Fruit fly (Drosophila melanogaster) whole organism, embryonic: ENCODE data around the gene Gnf1.

Experiments used
- ATbp ChIP-seq: fragments of 200-800 bp; sonication (Bioruptor generic); optimal IDR thresholded peaks from 2 replicates; lab custom pipeline; 2017; ENCODE audit warnings: missing biosample characterization, mild to moderate bottlenecking, missing genetic modification characterization, missing genetic modification reagents
- Adf1 ChIP-seq: fragments of 200-800 bp; sonication (Bioruptor generic); IDR thresholded peaks from 2 replicates; pipeline ENCODE4 v1.3.6; 2022; ENCODE audit warnings: missing biosample characterization, missing genetic modification characterization
- Aef1 ChIP-seq: fragments of 200-800 bp; sonication (Bioruptor generic); IDR thresholded peaks from 3 replicates; pipeline ENCODE4 v1.3.6; 2022; ENCODE audit warnings: missing biosample characterization, missing genetic modification characterization
- Atf3 ChIP-seq: fragments of 200-800 bp; sonication (Bioruptor generic); optimal IDR thresholded peaks from 3 replicates; lab custom pipeline; 2016; ENCODE audit warnings: missing biosample characterization, missing genetic modification characterization
- BtbVII ChIP-seq: fragments of 200-800 bp; sonication (Bioruptor generic); optimal IDR thresholded peaks from 3 replicates; lab custom pipeline; 2017; ENCODE audit warnings: missing biosample characterization, mild to moderate bottlenecking, missing genetic modification characterization
- CG12769 ChIP-seq: fragments of 200-800 bp; sonication (Bioruptor generic); optimal IDR thresholded peaks from 2 replicates; lab custom pipeline; 2019; ENCODE audit warnings: missing biosample characterization, mild to moderate bottlenecking, missing genetic modification characterization, moderate library complexity
- CG13296 ChIP-seq: fragments of 200-800 bp; sonication (Bioruptor generic); optimal IDR thresholded peaks from 3 replicates; lab custom pipeline; 2018; ENCODE audit warnings: missing biosample characterization, mild to moderate bottlenecking, missing genetic modification characterization
- CG14667 ChIP-seq: fragments of 200-800 bp; sonication (Bioruptor generic); IDR thresholded peaks from 2 replicates; pipeline ENCODE4 v1.3.6; 2022; ENCODE audit warnings: missing biosample characterization, missing genetic modification characterization
- CG15269 ChIP-seq: fragments of 200-800 bp; sonication (Bioruptor generic); optimal IDR thresholded peaks from 2 replicates; lab custom pipeline; 2018; ENCODE audit warnings: missing biosample characterization, mild to moderate bottlenecking, missing genetic modification characterization, moderate library complexity
- CG1529 ChIP-seq: fragments of 200-800 bp; sonication (Bioruptor generic); optimal IDR thresholded peaks from 3 replicates; lab custom pipeline; 2018; ENCODE audit warnings: missing biosample characterization, missing genetic modification characterization
- CG18011 ChIP-seq: fragments of 200-800 bp; sonication (Bioruptor generic); optimal IDR thresholded peaks from 2 replicates; lab custom pipeline; 2017; ENCODE audit warnings: missing biosample characterization, missing genetic modification characterization, mild to moderate bottlenecking, moderate library complexity, missing genotype
- CG2678 ChIP-seq: fragments of 200-800 bp; sonication (Bioruptor generic); optimal IDR thresholded peaks from 3 replicates; lab custom pipeline; 2019; ENCODE audit warnings: missing biosample characterization, mild to moderate bottlenecking, missing genetic modification characterization, moderate library complexity
- CG31441 ChIP-seq: fragments of 200-800 bp; sonication (Bioruptor generic); IDR thresholded peaks from 2 replicates; pipeline ENCODE4 v1.3.6; 2022; ENCODE audit warnings: missing biosample characterization, missing genetic modification characterization
- CG3281 ChIP-seq: fragments of 200-800 bp; sonication (Bioruptor generic); optimal IDR thresholded peaks from 3 replicates; lab custom pipeline; 2017; ENCODE audit warnings: missing biosample characterization, mild to moderate bottlenecking, missing genetic modification characterization
- CG3838 ChIP-seq: fragments of 200-800 bp; sonication (Bioruptor generic); optimal IDR thresholded peaks from 3 replicates; lab custom pipeline; 2016; ENCODE audit warnings: missing biosample characterization, missing genetic modification characterization
- CG42726 ChIP-seq: fragments of 200-800 bp; sonication (Bioruptor generic); IDR thresholded peaks from 2 replicates; pipeline ENCODE4 v1.3.6; 2022; ENCODE audit warnings: missing biosample characterization, missing genetic modification characterization; ENCODE audit not compliant: partially characterized antibody
- CG4707 ChIP-seq: fragments of 200-800 bp; sonication (Bioruptor generic); optimal IDR thresholded peaks from 2 replicates; lab custom pipeline; 2018; ENCODE audit warnings: missing biosample characterization, mild to moderate bottlenecking, missing genetic modification characterization, moderate library complexity
- CG4820 ChIP-seq: fragments of 200-800 bp; sonication (Bioruptor generic); optimal IDR thresholded peaks from 3 replicates; lab custom pipeline; 2016; ENCODE audit warnings: missing biosample characterization, missing genetic modification characterization
- CG5953 ChIP-seq: fragments of 200-800 bp; sonication (Bioruptor generic); IDR thresholded peaks from 2 replicates; pipeline ENCODE4 v1.3.6; 2022; ENCODE audit warnings: missing biosample characterization, missing genetic modification characterization
- CG7556 ChIP-seq: fragments of 200-800 bp; sonication (Bioruptor generic); optimal IDR thresholded peaks from 2 replicates; lab custom pipeline; 2017; ENCODE audit warnings: missing biosample characterization, mild to moderate bottlenecking, missing genetic modification characterization
- Dll ChIP-seq: fragments of 200-800 bp; sonication (Bioruptor generic); IDR thresholded peaks from 4 replicates; pipeline ENCODE4 v1.3.6; 2022; ENCODE audit warnings: missing biosample characterization, missing genetic modification characterization; ENCODE audit not compliant: partially characterized antibody
- Dref ChIP-seq: fragments of 200-800 bp; sonication (Bioruptor generic); IDR thresholded peaks from 2 replicates; pipeline ENCODE4 v1.3.6; 2022; ENCODE audit warnings: missing biosample characterization, missing genetic modification characterization
- Fer2 ChIP-seq: fragments of 200-800 bp; sonication (Bioruptor generic); optimal IDR thresholded peaks from 2 replicates; lab custom pipeline; 2018; ENCODE audit warnings: missing biosample characterization, mild to moderate bottlenecking, missing genetic modification characterization, moderate library complexity
- HHEX ChIP-seq: fragments of 200-800 bp; sonication (Bioruptor generic); optimal IDR thresholded peaks from 3 replicates; lab custom pipeline; 2017; ENCODE audit warnings: missing biosample characterization, mild to moderate bottlenecking, missing genetic modification characterization, missing genetic modification reagents
- HLHmδ ChIP-seq: fragments of 200-800 bp; sonication (Bioruptor generic); optimal IDR thresholded peaks from 2 replicates; lab custom pipeline; 2018; ENCODE audit warnings: missing biosample characterization, mild to moderate bottlenecking, missing genetic modification characterization, moderate library complexity
- Ptx1 ChIP-seq: fragments of 200-800 bp; sonication (Bioruptor generic); IDR thresholded peaks from 2 replicates; pipeline ENCODE4 v1.3.6; 2022; ENCODE audit warnings: missing biosample characterization, missing genetic modification characterization
- Side ChIP-seq: fragments of 200-800 bp; sonication (Bioruptor generic); optimal IDR thresholded peaks from 2 replicates; lab custom pipeline; 2016; ENCODE audit warnings: missing biosample characterization, missing genetic modification characterization
- Sin3A ChIP-seq: fragments of >200 bp; optimal IDR thresholded peaks from 2 replicates; lab custom pipeline; 2018
- Stat92E ChIP-seq, 3 experiments: fragments of >200 bp in 2 of 3; fragments of 200-800 bp in 1 of 3; sonication (Bioruptor generic) in 1 of 3; optimal IDR thresholded peaks; 2 replicates each; lab custom pipeline; 2017 to 2019; ENCODE audit warnings: missing biosample characterization in 3 of 3, missing genetic modification characterization in 3 of 3, mild to moderate bottlenecking in 1 of 3, moderate library complexity in 1 of 3
- YL-1 ChIP-seq: fragments of 200-800 bp; sonication (Bioruptor generic); optimal IDR thresholded peaks from 3 replicates; lab custom pipeline; 2017; ENCODE audit warnings: missing biosample characterization, mild to moderate bottlenecking, missing genetic modification characterization
- abd-A ChIP-seq: fragments of 200-800 bp; sonication (Bioruptor generic); optimal IDR thresholded peaks from 3 replicates; lab custom pipeline; 2019; ENCODE audit warnings: missing biosample characterization, mild to moderate bottlenecking, missing genetic modification characterization, moderate library complexity
- bab2 ChIP-seq: fragments of 200-800 bp; sonication (Bioruptor generic); optimal IDR thresholded peaks from 2 replicates; lab custom pipeline; 2016; ENCODE audit warnings: missing biosample characterization, missing genetic modification characterization
- bsh ChIP-seq, 2 experiments: fragments of 200-800 bp; sonication (Bioruptor generic); optimal IDR thresholded peaks; 2 replicates each; lab custom pipeline; 2017 to 2018; ENCODE audit warnings: mild to moderate bottlenecking in 2 of 2, missing biosample characterization in 2 of 2, missing genetic modification characterization in 2 of 2, moderate library complexity in 1 of 2
- cad ChIP-seq: fragments of >200 bp; optimal IDR thresholded peaks from 2 replicates; lab custom pipeline; 2017; ENCODE audit warnings: missing biosample characterization, missing genetic modification characterization
- crp ChIP-seq, 2 experiments: fragments of 200-800 bp; sonication (Bioruptor generic); optimal IDR thresholded peaks; 2 replicates in 1 of 2; 3 replicates in 1 of 2; lab custom pipeline; 2017; ENCODE audit warnings: missing biosample characterization in 2 of 2, missing genetic modification characterization in 2 of 2, mild to moderate bottlenecking in 1 of 2, moderate library complexity in 1 of 2
- da ChIP-seq: fragments of 200-800 bp; sonication (Bioruptor generic); optimal IDR thresholded peaks from 2 replicates; lab custom pipeline; 2016; ENCODE audit warnings: missing biosample characterization, missing genetic modification characterization
- dmrt99B ChIP-seq: fragments of 200-800 bp; sonication (Bioruptor generic); optimal IDR thresholded peaks from 2 replicates; lab custom pipeline; 2018; ENCODE audit warnings: missing biosample characterization, mild to moderate bottlenecking, missing genetic modification characterization, moderate library complexity
- fru ChIP-seq: fragments of >200 bp; optimal IDR thresholded peaks from 2 replicates; lab custom pipeline; 2017
- gfzf ChIP-seq: fragments of 200-800 bp; sonication (Bioruptor generic); optimal IDR thresholded peaks from 2 replicates; lab custom pipeline; 2016; ENCODE audit warnings: missing biosample characterization, mild to moderate bottlenecking, missing genetic modification characterization, moderate library complexity
- hb ChIP-seq: fragments of 200-800 bp; sonication (Bioruptor generic); IDR thresholded peaks from 3 replicates; pipeline ENCODE4 v1.3.6; 2022; ENCODE audit warnings: missing biosample characterization, missing genetic modification characterization; ENCODE audit not compliant: partially characterized antibody
- lab ChIP-seq: fragments of 200-800 bp; sonication (Bioruptor generic); optimal IDR thresholded peaks from 3 replicates; lab custom pipeline; 2017; ENCODE audit warnings: missing biosample characterization, missing genetic modification characterization, mild to moderate bottlenecking, moderate library complexity, missing genetic modification reagents
- lbe ChIP-seq: fragments of 200-800 bp; sonication (Bioruptor generic); optimal IDR thresholded peaks from 2 replicates; lab custom pipeline; 2016; ENCODE audit warnings: missing biosample characterization, mild to moderate bottlenecking, missing genetic modification characterization
- prd ChIP-seq, 3 experiments: fragments of >200 bp in 2 of 3; fragments of 200-800 bp in 1 of 3; sonication (Bioruptor generic) in 1 of 3; optimal IDR thresholded peaks in 2 of 3; IDR thresholded peaks in 1 of 3; 2 replicates in 2 of 3; 3 replicates in 1 of 3; pipeline versions ENCODE4 v1.3.6 to Lab custom; 2017 to 2022; ENCODE audit warnings: missing biosample characterization in 1 of 3, missing genetic modification characterization in 1 of 3
- pros ChIP-seq: fragments of 200-800 bp; sonication (Bioruptor generic); optimal IDR thresholded peaks from 3 replicates; lab custom pipeline; 2019; ENCODE audit warnings: missing biosample characterization, mild to moderate bottlenecking, missing genetic modification characterization, moderate library complexity
- sna ChIP-seq: fragments of 200-800 bp; sonication (Bioruptor generic); IDR thresholded peaks from 2 replicates; pipeline ENCODE4 v1.3.6; 2022; ENCODE audit warnings: missing biosample characterization, missing genetic modification characterization; ENCODE audit not compliant: partially characterized antibody
- sob ChIP-seq: fragments of 200-800 bp; sonication (Bioruptor generic); IDR thresholded peaks from 2 replicates; pipeline ENCODE4 v1.3.6; 2022; ENCODE audit warnings: missing biosample characterization, missing genetic modification characterization
- tin ChIP-seq: fragments of 200-800 bp; sonication (Bioruptor generic); optimal IDR thresholded peaks from 3 replicates; lab custom pipeline; 2016; ENCODE audit warnings: missing biosample characterization, missing genetic modification characterization
- usp ChIP-seq: fragments of >200 bp; optimal IDR thresholded peaks from 2 replicates; lab custom pipeline; 2017; ENCODE audit warnings: missing biosample characterization, missing genetic modification characterization

Gnf1 gene

DNA sequence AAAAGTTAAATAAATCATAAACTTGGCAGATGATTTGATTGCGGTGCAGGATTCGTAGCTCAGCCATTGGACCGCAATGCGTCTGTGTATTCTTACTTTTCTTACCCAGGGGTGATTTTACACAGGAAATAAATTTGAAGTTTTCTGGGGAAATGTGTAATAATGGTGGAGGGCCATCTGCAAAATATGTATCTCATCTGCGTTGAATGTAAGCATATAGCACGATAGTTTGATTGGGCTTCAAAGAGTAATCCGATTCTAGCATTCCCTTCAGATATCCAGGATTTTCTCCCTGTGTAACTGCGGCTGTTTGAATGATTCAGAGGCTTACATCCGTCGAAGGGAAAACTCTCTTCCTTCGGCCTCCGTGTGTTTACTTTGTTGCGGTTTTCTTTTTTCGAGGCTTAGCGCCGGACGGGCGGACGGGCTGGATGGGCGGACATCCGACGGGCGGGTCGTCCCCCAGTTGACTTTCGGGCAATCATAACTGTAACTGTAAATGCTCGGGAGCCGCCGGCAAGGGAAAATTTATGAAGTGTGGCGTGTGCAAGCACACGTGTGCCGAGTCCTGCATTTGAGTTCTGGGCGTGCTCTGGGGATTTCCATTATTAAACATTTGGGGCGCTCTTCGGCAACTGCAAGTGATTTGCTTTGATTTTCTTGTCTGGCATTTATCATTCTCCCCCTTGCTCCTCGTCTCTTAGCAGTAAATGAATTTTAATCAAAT, 20.2 kb upstream of the Gnf1 start (continued):
- TF ChIP-seq fru (lab: Kevin White, UChicago) (no peak), Dref (GFP tag; lab: Robert Waterston, UW) (no peak), CG7556 (peak; percentile 59), dmrt99B (peak; percentile 76), cad (GFP tag; lab: Kevin White, UChicago) (no peak), da (peak; percentile 15), CG4707 (GFP tag; lab: Kevin White, UChicago) (peak; percentile 49), usp (GFP tag; lab: Kevin White, UChicago) (no peak), sob (no peak), prd (optimal IDR thresholded peaks at IDR 0.05; lab: Kevin White, UChicago) (no peak), prd (GFP tag; IDR thresholded peaks at IDR 0.05; lab: Robert Waterston, UW) (peak; percentile 89), crp (GFP tag; optimal IDR thresholded peaks at IDR 0.05; lab: Kevin White, UChicago) (peak in 1 of 2 experiments; percentile 7), HLHmδ (GFP tag; lab: Kevin White, UChicago) (no peak), CG42726 (GFP tag; lab: Robert Waterston, UW) (no peak), CG2678 (tag; lab: Kevin White, UChicago) (no peak), Stat92E (GFP tag; optimal IDR thresholded peaks at IDR 0.05; lab: Kevin White, UChicago) (peak in 1 of 3 experiments; percentile 55), bab2 (GFP tag; lab: Kevin White, UChicago) (peak; percentile 69), Ptx1 (peak; percentile 64), CG3281 (no peak), Atf3 (peak; percentile 63), hb (GFP tag; lab: Robert Waterston, UW) (no peak), YL-1 (no peak), CG3838 (GFP tag; lab: Kevin White, UChicago) (no peak), Adf1 (GFP tag; lab: Robert Waterston, UW) (no peak), abd-A (tag; lab: Kevin White, UChicago) (no peak), CG5953 (GFP tag; lab: Robert Waterston, UW) (no peak), Fer2 (tag; lab: Kevin White, UChicago) (no peak), Aef1 (GFP tag; lab: Robert Waterston, UW) (no peak), BtbVII (GFP tag; lab: Kevin White, UChicago) (no peak), CG14667 (GFP tag; lab: Robert Waterston, UW) (peak; percentile 19; the same call in 1 of the 2 replicates), CG4820 (GFP tag; lab: Kevin White, UChicago) (peak; percentile 71), HHEX (GFP tag; lab: Kevin White, UChicago) (peak; percentile 34), CG1529 (GFP tag; lab: Kevin White, UChicago) (peak; percentile 72), ATbp (peak; percentile 76), pros (peak; percentile 41), CG15269 (tag; lab: Kevin White, UChicago) (no peak), Sin3A (lab: Kevin White, UChicago) (no peak), CG12769 (tag; lab: Kevin White, UChicago) (no peak), CG13296 (GFP tag; lab: Kevin White, UChicago) (no peak), tin (GFP tag; lab: Kevin White, UChicago) (peak; percentile 81), lbe (GFP tag; lab: Kevin White, UChicago) (no peak), lab (GFP tag; lab: Kevin White, UChicago) (peak; percentile 65), Side (GFP tag; lab: Kevin White, UChicago) (peak; percentile 59), Dll (GFP tag; lab: Robert Waterston, UW) (no peak), CG31441 (GFP tag; lab: Robert Waterston, UW) (peak; percentile 78), CG18011 (no peak), gfzf (GFP tag; lab: Kevin White, UChicago) (no peak), bsh (GFP tag; optimal IDR thresholded peaks at IDR 0.05; lab: Kevin White, UChicago) (peak in 1 of 2 experiments; percentile 87), sna (GFP tag; lab: Robert Waterston, UW) (no peak)
